Worm (Caenorhabditis elegans): ENCODE measurements around the gene T26A8.4.

T26A8.4 gene

ce11 chrIV:8461177-8461576 is 28.5 kb upstream of the T26A8.4 start:
- TF ChIP-seq zag-1 (tag; optimal IDR thresholded peaks at IDR 0.05) (no peak), unc-62 (GFP tag; optimal IDR thresholded peaks at IDR 0.05 in 1 of 2) (peak in 1 of 2 experiments; percentile 96), unc-62 (tag; optimal IDR thresholded peaks at IDR 0.05) (no peak)

DNA sequence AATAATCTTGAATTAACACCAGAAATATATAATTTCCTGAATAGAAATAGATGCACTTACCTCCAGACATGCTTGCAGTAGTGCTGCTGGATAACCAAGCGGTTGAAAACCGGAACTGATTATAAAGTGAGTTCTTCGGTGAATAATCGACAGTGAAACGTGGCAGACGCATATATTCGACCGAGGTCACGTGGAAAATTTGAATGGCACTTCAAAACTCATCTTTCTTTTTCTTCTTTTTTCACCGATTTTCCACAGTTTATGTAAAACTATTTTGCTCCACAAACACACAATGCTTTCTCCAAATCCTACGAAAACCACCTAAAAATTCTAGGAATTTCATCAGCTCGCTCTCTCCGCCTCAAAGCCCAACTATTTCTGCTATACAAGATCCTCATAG is 27.5 kb upstream of the T26A8.4 start, which contains the start of gene ant-1.4:
ant-1.4 (minus strand) TSS at position 101 of the 400 bp plus-strand sequence.
- no peak for TF ChIP-seq hif-1 (tag; optimal IDR thresholded peaks at IDR 0.05)
- TF ChIP-seq dve-1 (tag; optimal IDR thresholded peaks at IDR 0.05; ENCODE audit: insufficient read depth), result no peak
- no peak for TF ChIP-seq nhr-48 (tag; optimal IDR thresholded peaks at IDR 0.05)
- TF ChIP-seq F26F4.8 (GFP tag; conservative IDR thresholded peaks at IDR 0.05), result no peak
- no peak for TF ChIP-seq ztf-11 (tag; optimal IDR thresholded peaks at IDR 0.05)
- no peak for TF ChIP-seq egl-27 (tag; optimal IDR thresholded peaks at IDR 0.05)
- TF ChIP-seq nhr-10 (tag; optimal IDR thresholded peaks at IDR 0.05), result no peak
- TF ChIP-seq ztf-7 (tag; optimal IDR thresholded peaks at IDR 0.05), result no peak
- no peak for TF ChIP-seq zfp-2 (tag; optimal IDR thresholded peaks at IDR 0.05)
- TF ChIP-seq ceh-44 (GFP tag; IDR thresholded peaks at IDR 0.05), result no peak
- no peak for TF ChIP-seq Y5F2A.4 (GFP tag; optimal IDR thresholded peaks at IDR 0.05)
- no peak for TF ChIP-seq dpl-1 (GFP tag; optimal IDR thresholded peaks at IDR 0.05)
- no peak for TF ChIP-seq mxl-3 (GFP tag; optimal IDR thresholded peaks at IDR 0.05)
- no peak for TF ChIP-seq Y48G9A.11 (GFP tag; IDR thresholded peaks at IDR 0.05)

- TF ChIP-seq pqm-1 (tag; optimal IDR thresholded peaks at IDR 0.05), result no peak
- no peak for TF ChIP-seq duxl-1 (tag; optimal IDR thresholded peaks at IDR 0.05; ENCODE audit: poor library complexity)
- no peak for TF ChIP-seq mxl-2 (GFP tag; conservative IDR thresholded peaks at IDR 0.05)
- no peak for TF ChIP-seq hlh-11 (tag; optimal IDR thresholded peaks at IDR 0.05)
- TF ChIP-seq Y48G9A.11 (GFP tag; IDR thresholded peaks at IDR 0.05), result peak; percentile 97
Observed at ce11 chrIV:8456899-8457298, 24.2 kb upstream of the T26A8.4 start, which contains the start of gene syx-4. Gene syx-4, plus strand, starts transcription at chrIV:8457280.

- TF ChIP-seq daf-16 (GFP tag; optimal IDR thresholded peaks at IDR 0.05), result no peak
- TF ChIP-seq daf-16 (tag; optimal IDR thresholded peaks at IDR 0.05), result peak; percentile 33
- no peak for TF ChIP-seq zfp-3 (GFP tag; conservative IDR thresholded peaks at IDR 0.05)
- peak; percentile 32 for TF ChIP-seq aha-1 (tag)
- peak; percentile 53 for TF ChIP-seq php-3 (GFP tag; IDR thresholded peaks at IDR 0.05)
- TF ChIP-seq pqm-1 (tag; optimal IDR thresholded peaks at IDR 0.05), result peak; percentile 31
Observed at ce11 chrIV:8454076-8454475, 21.4 kb upstream of the T26A8.4 start.

- TF ChIP-seq ceh-20 (GFP tag; IDR thresholded peaks at IDR 0.05), result no peak
- TF ChIP-seq Y105C5A.15 (GFP tag; IDR thresholded peaks at IDR 0.05), result no peak
- peak; percentile 88 for TF ChIP-seq dve-1 (tag; optimal IDR thresholded peaks at IDR 0.05; ENCODE audit: insufficient read depth)
- TF ChIP-seq duxl-1 (tag; optimal IDR thresholded peaks at IDR 0.05; ENCODE audit: poor library complexity), result no peak
- TF ChIP-seq daf-16 (GFP tag; optimal IDR thresholded peaks at IDR 0.05), result no peak
- TF ChIP-seq daf-16 (tag; optimal IDR thresholded peaks at IDR 0.05), result peak; percentile 53
- peak in 1 of 2 experiments; percentile 48 for TF ChIP-seq unc-62 (GFP tag; optimal IDR thresholded peaks at IDR 0.05 in 1 of 2)
- TF ChIP-seq unc-62 (tag; optimal IDR thresholded peaks at IDR 0.05), result no peak
- peak; percentile 80 for TF ChIP-seq hlh-11 (tag; optimal IDR thresholded peaks at IDR 0.05)
- peak in 1 of 2 experiments; percentile 37 for TF ChIP-seq mdl-1 (tag; optimal IDR thresholded peaks at IDR 0.05)
- no peak for TF ChIP-seq gei-8 (GFP tag; optimal IDR thresholded peaks at IDR 0.05)
- no peak for TF ChIP-seq unc-130 (GFP tag; optimal IDR thresholded peaks at IDR 0.05)
- no peak for TF ChIP-seq zfp-3 (GFP tag; conservative IDR thresholded peaks at IDR 0.05)
- no peak for TF ChIP-seq madf-9 (GFP tag; conservative IDR thresholded peaks at IDR 0.05)
- TF ChIP-seq F44E2.7 (GFP tag; IDR thresholded peaks at IDR 0.05), result no peak
- no peak for TF ChIP-seq ama-1 (optimal IDR thresholded peaks at IDR 0.05)
- TF ChIP-seq pqm-1 (tag; optimal IDR thresholded peaks at IDR 0.05), result peak; percentile 66
- no peak for TF ChIP-seq nhr-42 (GFP tag; IDR thresholded peaks at IDR 0.05)
- no peak for TF ChIP-seq nhr-237 (tag; optimal IDR thresholded peaks at IDR 0.05)
- TF ChIP-seq hif-1 (tag; optimal IDR thresholded peaks at IDR 0.05), result peak in 1 of 2 experiments; percentile 81
- TF ChIP-seq dmd-6 (GFP tag; IDR thresholded peaks at IDR 0.05), result peak; percentile 94
- TF ChIP-seq Y75B8A.6 (GFP tag; IDR thresholded peaks at IDR 0.05), result no peak
- TF ChIP-seq nhr-10 (tag; optimal IDR thresholded peaks at IDR 0.05), result no peak
- no peak for TF ChIP-seq daf-8 (GFP tag; IDR thresholded peaks at IDR 0.05)
- 0 out of 2 replicates have a peak, but pooled peaks have one; percentile 41 for TF ChIP-seq tra-1 (GFP tag; IDR thresholded peaks at IDR 0.05)
- TF ChIP-seq hlh-30 (tag; optimal IDR thresholded peaks at IDR 0.05; ENCODE audit: insufficient read depth), result peak; percentile 42
- no peak for TF ChIP-seq nhr-77 (tag; optimal IDR thresholded peaks at IDR 0.05)
- TF ChIP-seq ztf-7 (tag; optimal IDR thresholded peaks at IDR 0.05), result peak; percentile 47
Observed at ce11 chrIV:8453178-8453577, 20.5 kb upstream of the T26A8.4 start.

Measured in whole organism, L4 larva.